Worm (Caenorhabditis elegans): ENCODE measurements around the gene lgc-47.

lgc-47 gene

DNA sequence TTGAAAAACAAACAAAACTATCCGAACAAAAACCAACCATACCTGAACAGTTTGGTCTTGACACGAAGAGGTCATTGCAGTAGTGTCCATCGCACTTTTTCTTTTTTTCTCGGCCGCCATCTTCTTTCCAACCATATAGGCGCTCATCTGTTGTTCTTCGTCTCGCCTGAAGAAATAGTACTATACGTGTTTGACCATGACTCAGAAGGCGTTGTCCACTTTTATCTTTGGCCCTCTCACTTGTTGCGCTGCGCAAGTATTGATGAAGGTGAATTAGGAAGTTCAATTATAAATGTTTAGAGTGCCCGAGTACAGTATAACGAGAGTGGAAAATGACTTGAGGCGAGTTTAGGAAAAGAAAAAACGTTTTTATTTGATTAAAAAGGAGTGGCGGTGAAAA lies 21.6 kb downstream of the lgc-47 start:
- TF ChIP-seq B0310.2 (tag; optimal IDR thresholded peaks at IDR 0.05) (no peak), tbx-11 (GFP tag; IDR thresholded peaks at IDR 0.05) (no peak), sea-1 (GFP tag; conservative IDR thresholded peaks at IDR 0.05) (no peak), ama-1 (optimal IDR thresholded peaks at IDR 0.05) (no peak), F13C5.2 (tag; optimal IDR thresholded peaks at IDR 0.05) (no peak), ets-7 (tag; optimal IDR thresholded peaks at IDR 0.05) (no peak), ceh-36 (tag; optimal IDR thresholded peaks at IDR 0.05) (no peak)

- no peak for TF ChIP-seq ceh-13 (GFP tag; optimal IDR thresholded peaks at IDR 0.05)
These were observed 25.0 kb downstream of the lgc-47 start for ce11 chrX:9782389-9782939.

DNA sequence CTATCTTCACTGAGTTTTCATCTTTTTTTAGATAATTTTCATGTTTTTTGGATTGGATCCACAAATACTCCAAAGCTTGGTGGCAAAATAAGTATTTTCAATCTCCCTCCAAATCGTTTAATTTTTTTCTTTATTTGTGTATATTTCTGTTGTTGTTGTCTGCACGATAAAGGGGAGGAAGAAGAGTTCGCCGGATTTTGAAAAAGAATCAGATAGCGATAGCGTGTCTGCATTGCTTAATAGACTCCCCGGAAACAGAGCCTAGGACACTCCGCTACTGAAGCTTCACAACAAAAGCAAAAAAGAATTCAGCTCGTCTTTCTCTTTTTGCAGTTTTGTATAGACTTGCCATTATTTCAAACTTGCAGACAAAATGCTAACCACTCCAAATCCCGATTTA lies 30.0 kb downstream of the lgc-47 start, which contains the start of gene T09B9.5:
Gene T09B9.5 (plus strand): TSS at position 301 of the 400 bp plus-strand sequence.
- TF ChIP-seq B0310.2 (tag; optimal IDR thresholded peaks at IDR 0.05) (no peak), F13C5.2 (tag; optimal IDR thresholded peaks at IDR 0.05) (no peak), flt-1 (GFP tag; IDR thresholded peaks at IDR 0.05) (no peak), ceh-36 (tag; optimal IDR thresholded peaks at IDR 0.05) (no peak), pes-1 (GFP tag; IDR thresholded peaks at IDR 0.05) (no peak)

- no peak for TF ChIP-seq B0310.2 (tag; optimal IDR thresholded peaks at IDR 0.05)
- TF ChIP-seq flt-1 (GFP tag; IDR thresholded peaks at IDR 0.05), result 0 out of 2 replicates have a peak, but pooled peaks have one; percentile 19
These were observed 33.1 kb downstream of the lgc-47 start, which contains the start of gene T09B9.4 for ce11 chrX:9774323-9774722. Gene T09B9.4 (minus strand): TSS chrX:9774352.

ce11 chrX:9764822-9765221 lies 42.6 kb downstream of the lgc-47 start, which contains the start of gene slc-17.9:
Gene slc-17.9 (minus strand): TSS chrX:9764922.
- no peak for TF ChIP-seq tbx-11 (GFP tag; IDR thresholded peaks at IDR 0.05)
- TF ChIP-seq hmbx-1 (tag; optimal IDR thresholded peaks at IDR 0.05), result no peak
- no peak for TF ChIP-seq B0310.2 (tag; optimal IDR thresholded peaks at IDR 0.05)
- TF ChIP-seq ets-7 (tag; optimal IDR thresholded peaks at IDR 0.05), result no peak
- no peak for TF ChIP-seq sea-1 (GFP tag; conservative IDR thresholded peaks at IDR 0.05)
- TF ChIP-seq F13C5.2 (tag; optimal IDR thresholded peaks at IDR 0.05), result no peak
- no peak for TF ChIP-seq flt-1 (GFP tag; IDR thresholded peaks at IDR 0.05)
- TF ChIP-seq ama-1 (optimal IDR thresholded peaks at IDR 0.05), result no peak
- TF ChIP-seq hmg-4 (GFP tag; optimal IDR thresholded peaks at IDR 0.05), result no peak
- no peak for TF ChIP-seq ceh-13 (GFP tag; optimal IDR thresholded peaks at IDR 0.05)
- no peak for TF ChIP-seq pes-1 (GFP tag; IDR thresholded peaks at IDR 0.05)
- TF ChIP-seq scrt-1 (GFP tag; IDR thresholded peaks at IDR 0.05), result no peak
- no peak for TF ChIP-seq tbx-37 (GFP tag; conservative IDR thresholded peaks at IDR 0.05)

- no peak for TF ChIP-seq hnd-1 (tag; optimal IDR thresholded peaks at IDR 0.05)
- TF ChIP-seq aly-1 (tag; optimal IDR thresholded peaks at IDR 0.05), result no peak
- no peak for TF ChIP-seq hmg-4 (GFP tag; optimal IDR thresholded peaks at IDR 0.05)
- TF ChIP-seq scrt-1 (GFP tag; IDR thresholded peaks at IDR 0.05), result no peak
- no peak for TF ChIP-seq tbx-11 (GFP tag; IDR thresholded peaks at IDR 0.05)
- no peak for TF ChIP-seq ets-7 (tag; optimal IDR thresholded peaks at IDR 0.05)
- no peak for TF ChIP-seq pes-1 (GFP tag; IDR thresholded peaks at IDR 0.05)
- no peak for TF ChIP-seq tbx-37 (GFP tag; conservative IDR thresholded peaks at IDR 0.05)
- no peak for TF ChIP-seq sea-1 (GFP tag; conservative IDR thresholded peaks at IDR 0.05)
- TF ChIP-seq flt-1 (GFP tag; IDR thresholded peaks at IDR 0.05), result no peak
- no peak for TF ChIP-seq tra-4 (tag; optimal IDR thresholded peaks at IDR 0.05)
- no peak for TF ChIP-seq ceh-13 (GFP tag; optimal IDR thresholded peaks at IDR 0.05)
- TF ChIP-seq ama-1 (optimal IDR thresholded peaks at IDR 0.05), result no peak
These were observed 43.6 kb downstream of the lgc-47 start for ce11 chrX:9763903-9764302.

DNA sequence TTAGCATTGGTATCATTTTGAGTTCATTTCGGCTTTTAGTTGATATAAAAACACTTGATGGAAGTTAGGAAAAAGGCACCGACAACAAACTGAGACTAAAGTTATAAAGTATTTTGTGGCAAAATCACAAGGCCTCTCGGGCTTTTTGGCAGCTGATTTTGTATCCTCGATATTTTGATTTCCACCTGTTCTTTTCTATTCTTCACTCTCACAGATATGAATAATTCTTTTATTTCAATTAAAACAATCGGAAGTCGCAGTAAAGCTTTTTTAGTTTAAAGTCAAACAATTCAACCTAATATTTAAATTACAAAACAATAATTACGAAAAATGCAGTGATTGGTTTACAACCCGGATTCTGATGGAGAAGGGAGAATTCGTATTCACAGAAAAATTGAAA lies 46.2 kb downstream of the lgc-47 start, which contains the start of gene T09B9.3:
Gene T09B9.3 (minus strand): TSS at position 101 of the 400 bp plus-strand sequence.
- TF ChIP-seq sea-1 (GFP tag; conservative IDR thresholded peaks at IDR 0.05), result no peak
- no peak for TF ChIP-seq ceh-13 (GFP tag; optimal IDR thresholded peaks at IDR 0.05)
- no peak for TF ChIP-seq B0310.2 (tag; optimal IDR thresholded peaks at IDR 0.05)
- TF ChIP-seq ceh-36 (tag; optimal IDR thresholded peaks at IDR 0.05), result no peak
- TF ChIP-seq tra-4 (tag; optimal IDR thresholded peaks at IDR 0.05), result no peak
- TF ChIP-seq tbx-37 (GFP tag; conservative IDR thresholded peaks at IDR 0.05), result no peak
- TF ChIP-seq F13C5.2 (tag; optimal IDR thresholded peaks at IDR 0.05), result no peak
- TF ChIP-seq hnd-1 (tag; optimal IDR thresholded peaks at IDR 0.05), result no peak
- TF ChIP-seq hmg-4 (GFP tag; optimal IDR thresholded peaks at IDR 0.05), result no peak
- no peak for TF ChIP-seq aly-1 (tag; optimal IDR thresholded peaks at IDR 0.05)
- no peak for TF ChIP-seq ama-1 (optimal IDR thresholded peaks at IDR 0.05)
- no peak for TF ChIP-seq scrt-1 (GFP tag; IDR thresholded peaks at IDR 0.05)

DNA sequence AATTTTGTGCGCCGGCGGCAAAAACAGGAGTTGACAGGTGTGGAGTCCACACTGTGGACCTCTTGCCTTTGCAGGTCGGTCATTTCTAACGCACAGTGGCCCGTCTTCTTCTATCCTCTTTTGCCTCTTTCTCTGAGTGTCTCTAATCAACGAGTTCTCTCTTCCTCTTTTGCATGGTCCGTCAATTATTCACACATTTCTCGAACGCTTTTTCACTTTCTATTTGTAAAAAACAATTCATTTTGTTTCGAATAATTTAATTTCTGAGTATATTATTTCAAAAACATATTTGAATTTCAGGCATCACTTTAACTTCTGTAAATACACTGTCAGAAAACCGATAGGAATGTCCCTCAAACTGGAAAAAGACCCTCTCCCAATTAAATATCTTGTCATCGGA lies 50.5 kb downstream of the lgc-47 start, which contains the start of gene T09B9.1:
Gene T09B9.1 (plus strand): TSS at position 301 of the 400 bp plus-strand sequence.
- TF ChIP-seq sea-1 (GFP tag; conservative IDR thresholded peaks at IDR 0.05) (no peak), ceh-13 (GFP tag; optimal IDR thresholded peaks at IDR 0.05) (no peak), ama-1 (optimal IDR thresholded peaks at IDR 0.05) (no peak), tbx-11 (GFP tag; IDR thresholded peaks at IDR 0.05) (no peak), ceh-36 (tag; optimal IDR thresholded peaks at IDR 0.05) (no peak), ets-7 (tag; optimal IDR thresholded peaks at IDR 0.05) (no peak)

DNA sequence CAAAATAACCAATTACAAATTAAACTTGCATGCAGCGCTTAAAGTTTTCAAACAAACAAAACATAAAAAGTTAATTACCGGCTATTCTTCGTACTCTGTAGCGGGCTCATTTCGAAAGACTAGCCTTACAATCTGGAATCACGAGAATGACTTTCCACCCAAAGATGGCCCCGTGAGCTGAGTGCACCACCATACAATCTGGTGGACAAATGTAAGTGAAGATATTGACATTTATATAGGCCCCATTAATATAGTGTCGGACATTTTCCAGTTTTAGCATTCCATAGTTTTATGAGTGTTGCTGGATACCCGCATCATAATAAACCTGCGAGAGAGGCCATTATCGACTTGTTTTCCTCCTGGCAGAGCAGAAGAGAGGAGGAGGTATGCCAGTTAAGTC lies 52.9 kb downstream of the lgc-47 start:
- TF ChIP-seq ama-1 (optimal IDR thresholded peaks at IDR 0.05) (no peak), tbx-11 (GFP tag; IDR thresholded peaks at IDR 0.05) (no peak), sea-1 (GFP tag; conservative IDR thresholded peaks at IDR 0.05) (no peak), hnd-1 (tag; optimal IDR thresholded peaks at IDR 0.05) (no peak), scrt-1 (GFP tag; IDR thresholded peaks at IDR 0.05) (no peak), B0310.2 (tag; optimal IDR thresholded peaks at IDR 0.05) (no peak), flt-1 (GFP tag; IDR thresholded peaks at IDR 0.05) (no peak), pes-1 (GFP tag; IDR thresholded peaks at IDR 0.05) (no peak)
